Worm (Caenorhabditis elegans): Measurements from ENCODE around the gene K10H10.10.

ce11 chrII:14497848-14498247 lies 9.7 kb upstream of the K10H10.10 start, which contains the start of gene dhs-8:
- no peak for TF ChIP-seq blmp-1 (tag; optimal IDR thresholded peaks at IDR 0.05)
- no peak for TF ChIP-seq tbx-8 (GFP tag; optimal IDR thresholded peaks at IDR 0.05)

Measured in whole organism, mixed stage, embryonic.